Worm (Caenorhabditis elegans): ENCODE measurements around the gene R08C7.1.

- TF ChIP-seq ceh-6 (GFP tag; optimal IDR thresholded peaks at IDR 0.05) (no peak), unc-55 (GFP tag; optimal IDR thresholded peaks at IDR 0.05) (no peak), hlh-6 (tag; optimal IDR thresholded peaks at IDR 0.05) (no peak), unc-86 (tag; optimal IDR thresholded peaks at IDR 0.05) (no peak), hlh-15 (tag; optimal IDR thresholded peaks at IDR 0.05) (no peak), lim-6 (tag; optimal IDR thresholded peaks at IDR 0.05) (no peak), pax-1 (tag; optimal IDR thresholded peaks at IDR 0.05) (no peak), ceh-9 (tag; optimal IDR thresholded peaks at IDR 0.05) (no peak), dmd-4 (tag; optimal IDR thresholded peaks at IDR 0.05; ENCODE audit: borderline replicate concordance) (no peak), ets-4 (tag; optimal IDR thresholded peaks at IDR 0.05) (no peak), syd-9 (tag; optimal IDR thresholded peaks at IDR 0.05) (no peak), pag-3 (tag; optimal IDR thresholded peaks at IDR 0.05; ENCODE audit: borderline replicate concordance) (no peak)
Observed at ce11 chrIV:4449843-4450242, 1.8 kb upstream of the R08C7.1 start.
